In the genomic region with DNA sequence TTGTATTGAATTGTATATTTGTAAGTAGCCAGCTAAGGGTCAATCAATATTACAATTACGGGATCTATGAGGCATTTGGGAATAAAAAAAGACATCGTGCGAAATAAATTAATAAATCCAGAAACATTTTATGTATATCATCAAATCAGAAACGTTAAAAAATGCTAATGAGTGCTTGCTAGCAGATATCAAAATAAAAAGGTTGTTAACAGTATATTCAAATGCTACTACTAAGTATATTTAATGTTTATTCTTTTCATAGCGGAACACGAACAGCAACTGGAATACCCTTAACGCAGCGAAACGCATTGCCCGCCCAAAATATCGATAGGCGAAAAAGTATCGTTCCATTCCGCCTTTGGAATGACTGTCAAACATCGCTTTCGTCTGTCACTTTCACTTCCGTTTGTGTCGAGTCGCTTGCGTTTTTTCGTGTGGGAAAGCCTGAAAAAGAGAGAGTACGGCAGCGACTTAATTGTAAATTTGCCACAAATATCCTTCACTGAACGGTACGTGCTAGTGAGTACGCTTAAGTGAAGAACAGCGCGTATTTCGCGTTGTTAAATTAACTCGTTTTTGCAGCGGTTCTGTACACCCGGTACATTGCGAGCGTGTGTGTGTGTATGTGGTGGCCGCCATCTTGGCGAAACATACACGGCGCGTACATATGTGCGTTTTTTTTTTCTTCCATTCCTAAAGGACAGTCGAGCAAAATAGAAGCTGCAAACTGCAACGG, we compare ENCODE assay signal across 1 fruit fly cellular context.
TF ChIP-seq lines count a peak whose summit lies in the region.

A gene (plus strand): TSS at position 388 of the 736 bp plus-strand sequence.

TF ChIP-seq in whole organism, embryonic, 481 proteins besides CTCF, POLR2A, EP300 and RAD21 (continued from another document):
- TF ChIP-seq CG8359 (GFP tag; optimal IDR thresholded peaks at IDR 0.05; lab: Kevin White, UChicago; ENCODE audit: borderline replicate concordance) (peak; percentile 51), ara (GFP tag; IDR thresholded peaks at IDR 0.05; lab: Robert Waterston, UW) (peak; percentile 46; the same call in 1 of the 2 replicates), CG4424 (GFP tag; optimal IDR thresholded peaks at IDR 0.05; lab: Kevin White, UChicago) (peak; percentile 50), stwl (tag; optimal IDR thresholded peaks at IDR 0.05; lab: Kevin White, UChicago) (no peak), CG6175 (GFP tag; IDR thresholded peaks at IDR 0.05; lab: Robert Waterston, UW) (0 out of 3 replicates have a peak, but pooled peaks have one; percentile 37), CG12219 (GFP tag; optimal IDR thresholded peaks at IDR 0.05; lab: Kevin White, UChicago) (peak; percentile 62), CG1602 (GFP tag; optimal IDR thresholded peaks at IDR 0.05; lab: Kevin White, UChicago) (peak; percentile 25), Kr (GFP tag; optimal IDR thresholded peaks at IDR 0.05; lab: Kevin White, UChicago) (peak; percentile 45), lilli (GFP tag; optimal IDR thresholded peaks at IDR 0.05; lab: Kevin White, UChicago) (no peak), YL-1 (GFP tag; optimal IDR thresholded peaks at IDR 0.05; lab: Kevin White, UChicago) (peak; percentile 96), schlank (tag; optimal IDR thresholded peaks at IDR 0.05; lab: Kevin White, UChicago) (peak; percentile 75), gsb (GFP tag; IDR thresholded peaks at IDR 0.05; lab: Robert Waterston, UW) (peak; percentile 70), NC2α (GFP tag; optimal IDR thresholded peaks at IDR 0.05; lab: Kevin White, UChicago) (peak; percentile 1), CG6765 (GFP tag; optimal IDR thresholded peaks at IDR 0.05; lab: Kevin White, UChicago) (peak; percentile 85), fd64A (GFP tag; optimal IDR thresholded peaks at IDR 0.05; lab: Kevin White, UChicago) (peak; percentile 76), CG15073 (GFP tag; optimal IDR thresholded peaks at IDR 0.05; lab: Kevin White, UChicago) (no peak), Dfd (GFP tag; optimal IDR thresholded peaks at IDR 0.05; lab: Kevin White, UChicago) (no peak), CG16863 (GFP tag; optimal IDR thresholded peaks at IDR 0.05; lab: Kevin White, UChicago) (peak; percentile 47), crp (GFP tag; optimal IDR thresholded peaks at IDR 0.05; lab: Kevin White, UChicago) (peak in 1 of 2 experiments; percentile 20), Hand (GFP tag; optimal IDR thresholded peaks at IDR 0.05; lab: Kevin White, UChicago) (peak; percentile 61), Dip3 (GFP tag; optimal IDR thresholded peaks at IDR 0.05; lab: Kevin White, UChicago) (peak; percentile 17), tio (GFP tag; optimal IDR thresholded peaks at IDR 0.05; lab: Kevin White, UChicago) (peak; percentile 68), CG10979 (tag; optimal IDR thresholded peaks at IDR 0.05; lab: Kevin White, UChicago) (peak; percentile 32), nmo (GFP tag; optimal IDR thresholded peaks at IDR 0.05; lab: Kevin White, UChicago) (peak; percentile 29)
